Fruit fly (Drosophila melanogaster): ENCODE measurements around the gene Strump.

dm6 chr3L:16174778-16175177 is 53.0 kb downstream of the Strump start:
- TF ChIP-seq NC2α (GFP tag; optimal IDR thresholded peaks at IDR 0.05) (no peak), Hey (tag; optimal IDR thresholded peaks at IDR 0.05) (no peak), rib (GFP tag; IDR thresholded peaks at IDR 0.05) (no peak), crol (GFP tag; IDR thresholded peaks at IDR 0.05) (no peak), CG17385 (GFP tag; optimal IDR thresholded peaks at IDR 0.05) (no peak), eve (GFP tag; optimal IDR thresholded peaks at IDR 0.05) (no peak), CG14667 (GFP tag; IDR thresholded peaks at IDR 0.05) (no peak), slou (GFP tag; optimal IDR thresholded peaks at IDR 0.05) (no peak), CG3407 (GFP tag; optimal IDR thresholded peaks at IDR 0.05) (no peak), mirr (GFP tag; optimal IDR thresholded peaks at IDR 0.05) (no peak)
